Worm (Caenorhabditis elegans) whole organism, L1 larva: Measurements from ENCODE around the gene xtr-1.

Experiments
- C16A3.4 ChIP-seq: fragments of 150-350 bp; optimal IDR thresholded peaks from 2 replicates; lab custom pipeline; 2014; ENCODE audit warnings: missing biosample characterization, missing genetic modification characterization
- aha-1 ChIP-seq: fragments of 150-350 bp; optimal IDR thresholded peaks from 2 replicates; lab custom pipeline; 2014; ENCODE audit warnings: missing biosample characterization, missing genetic modification characterization
- ceh-82 ChIP-seq, 3 experiments: fragments of 150-350 bp in 1 of 3; sonication (generic microtip) in 2 of 3; optimal IDR thresholded peaks; 2 replicates each; lab custom pipeline; 2014 to 2017; ENCODE audit warnings: missing biosample characterization in 3 of 3, missing genetic modification characterization in 3 of 3
- ceh-90 ChIP-seq: sonication (generic microtip); optimal IDR thresholded peaks from 2 replicates; lab custom pipeline; 2016; ENCODE audit warnings: missing genetic modification characterization, missing compliant biosample characterization
- ces-1 ChIP-seq: fragments of 150-350 bp; optimal IDR thresholded peaks from 2 replicates; lab custom pipeline; 2014; ENCODE audit warnings: missing biosample characterization, missing genetic modification reagents, missing genetic modification characterization
- dpl-1 ChIP-seq, 3 experiments: fragments of 150-350 bp in 2 of 3; sonication (generic microtip) in 1 of 3; optimal IDR thresholded peaks; 2 replicates each; lab custom pipeline; 2014 to 2017; ENCODE audit warnings: missing biosample characterization in 3 of 3, missing genetic modification characterization in 3 of 3, missing genetic modification reagents in 3 of 3
- dsc-1 ChIP-seq: sonication (generic microtip); optimal IDR thresholded peaks from 2 replicates; lab custom pipeline; 2016; ENCODE audit warnings: mild to moderate bottlenecking, missing genetic modification characterization, missing compliant biosample characterization
- efl-1 ChIP-seq, 4 experiments: fragments of 150-350 bp; optimal IDR thresholded peaks in 3 of 4; peaks in 1 of 4; 1 replicate in 1 of 4; 2 replicates in 3 of 4; lab custom pipeline; 2014; ENCODE audit warnings: missing biosample characterization in 2 of 4, missing genetic modification characterization in 2 of 4, missing genetic modification reagents in 2 of 4
- elt-2 ChIP-seq: sonication (generic microtip); optimal IDR thresholded peaks from 2 replicates; lab custom pipeline; 2016; ENCODE audit warnings: missing genetic modification characterization, mild to moderate bottlenecking, inconsistent platforms, missing compliant biosample characterization, missing genetic modification reagents
- elt-3 ChIP-seq, 6 experiments: fragments of 150-350 bp in 1 of 6; sonication (generic microtip); optimal IDR thresholded peaks; 2 replicates each; lab custom pipeline; 2017 to 2018; ENCODE audit warnings: missing biosample characterization in 6 of 6, missing genetic modification characterization in 6 of 6, inconsistent platforms in 1 of 6
- ets-5 ChIP-seq: fragments of 200-800 bp; sonication (Bioruptor generic); IDR thresholded peaks from 2 replicates; pipeline ENCODE4 v1.3.6; 2022; ENCODE audit warnings: missing genetic modification characterization, missing compliant biosample characterization
- fos-1 ChIP-seq: fragments of 150-350 bp; optimal IDR thresholded peaks from 2 replicates; lab custom pipeline; 2014; ENCODE audit warnings: missing biosample characterization, missing genetic modification characterization
- grh-1 ChIP-seq: fragments of 200-800 bp; sonication (Bioruptor generic); IDR thresholded peaks from 2 replicates; pipeline ENCODE4 v1.3.6; 2022; ENCODE audit warnings: missing genetic modification reagents, missing genetic modification characterization, missing compliant biosample characterization
- hlh-17 ChIP-seq: fragments of 200-800 bp; sonication (Bioruptor generic); optimal IDR thresholded peaks from 2 replicates; lab custom pipeline; 2018; ENCODE audit warnings: missing genetic modification characterization, mild to moderate bottlenecking, missing compliant biosample characterization, moderate library complexity, borderline replicate concordance
- hpl-2 ChIP-seq: fragments of 150-350 bp; optimal IDR thresholded peaks from 2 replicates; lab custom pipeline; 2014; ENCODE audit warnings: missing biosample characterization, missing genetic modification reagents, missing genetic modification characterization
- irx-1 ChIP-seq: sonication (generic microtip); optimal IDR thresholded peaks from 2 replicates; lab custom pipeline; 2016; ENCODE audit warnings: missing genetic modification characterization, missing compliant biosample characterization
- jun-1 ChIP-seq: fragments of 150-350 bp; optimal IDR thresholded peaks from 2 replicates; lab custom pipeline; 2014; ENCODE audit warnings: missing biosample characterization, missing genetic modification reagents, missing genetic modification characterization
- lin-13 ChIP-seq: fragments of 150-350 bp; optimal IDR thresholded peaks from 2 replicates; lab custom pipeline; 2014; ENCODE audit warnings: missing biosample characterization, missing genetic modification reagents, missing genetic modification characterization
- lin-14 ChIP-seq: fragments of 200-800 bp; sonication (Bioruptor generic); optimal IDR thresholded peaks from 2 replicates; lab custom pipeline; 2018; ENCODE audit warnings: mild to moderate bottlenecking, missing genetic modification characterization, moderate library complexity, missing compliant biosample characterization
- lin-35 ChIP-seq, 2 experiments: fragments of 150-350 bp; optimal IDR thresholded peaks; 2 replicates each; lab custom pipeline; 2014; ENCODE audit warnings: missing biosample characterization in 2 of 2, missing genetic modification characterization in 2 of 2, missing genetic modification reagents in 2 of 2
- lsy-2 ChIP-seq, 2 experiments: fragments of 150-350 bp; optimal IDR thresholded peaks; 2 replicates each; lab custom pipeline; 2014; ENCODE audit warnings: missing biosample characterization in 2 of 2, missing genetic modification characterization in 2 of 2
- mdl-1 ChIP-seq, 2 experiments: fragments of 150-350 bp; optimal IDR thresholded peaks; 2 replicates each; lab custom pipeline; 2014 to 2017; ENCODE audit warnings: missing biosample characterization in 2 of 2, missing genetic modification characterization in 2 of 2, inconsistent platforms in 1 of 2
- nhr-11 ChIP-seq: fragments of 150-350 bp; optimal IDR thresholded peaks from 2 replicates; lab custom pipeline; 2014; ENCODE audit warnings: missing biosample characterization, missing genetic modification characterization
- nhr-12 ChIP-seq: sonication (generic microtip); optimal IDR thresholded peaks from 2 replicates; lab custom pipeline; 2017; ENCODE audit warnings: missing biosample characterization, missing genetic modification characterization
- nhr-237 ChIP-seq: fragments of 150-350 bp; optimal IDR thresholded peaks from 2 replicates; lab custom pipeline; 2014; ENCODE audit warnings: missing biosample characterization, missing genetic modification characterization
- nhr-71 ChIP-seq: sonication (generic microtip); optimal IDR thresholded peaks from 2 replicates; lab custom pipeline; 2016; ENCODE audit warnings: mild to moderate bottlenecking, missing genetic modification characterization, moderate library complexity, missing compliant biosample characterization
- nhr-76 ChIP-seq: sonication (generic microtip); optimal IDR thresholded peaks from 2 replicates; lab custom pipeline; 2017; ENCODE audit warnings: missing biosample characterization, missing genetic modification characterization
- nhr-77 ChIP-seq: fragments of 150-350 bp; optimal IDR thresholded peaks from 2 replicates; lab custom pipeline; 2014; ENCODE audit warnings: missing biosample characterization, missing genetic modification characterization
- nhr-85 ChIP-seq: sonication (generic microtip); peaks from one replicate; lab custom pipeline; 2016; ENCODE audit warnings: missing genetic modification characterization, inconsistent platforms, missing compliant biosample characterization
- nhr-90 ChIP-seq: sonication (generic microtip); optimal IDR thresholded peaks from 2 replicates; lab custom pipeline; 2016; ENCODE audit warnings: mild to moderate bottlenecking, missing genetic modification characterization, missing compliant biosample characterization; ENCODE audit not compliant: poor library complexity
- pag-3 ChIP-seq: sonication (generic microtip); optimal IDR thresholded peaks from 2 replicates; lab custom pipeline; 2017; ENCODE audit warnings: missing genetic modification characterization, mild to moderate bottlenecking, missing compliant biosample characterization, antibody characterized with exemption, borderline replicate concordance; ENCODE audit not compliant: insufficient read depth
- rnt-1 ChIP-seq: sonication (generic microtip); optimal IDR thresholded peaks from 2 replicates; lab custom pipeline; 2016; ENCODE audit warnings: mild to moderate bottlenecking, missing genetic modification characterization, moderate library complexity, missing compliant biosample characterization
- sox-4 ChIP-seq: sonication (generic microtip); optimal IDR thresholded peaks from 2 replicates; lab custom pipeline; 2016; ENCODE audit warnings: missing genetic modification characterization, missing compliant biosample characterization
- tbx-2 ChIP-seq: sonication (generic microtip); optimal IDR thresholded peaks from 2 replicates; lab custom pipeline; 2016; ENCODE audit warnings: missing genetic modification characterization, missing compliant biosample characterization
- tlp-1 ChIP-seq: fragments of 150-350 bp; optimal IDR thresholded peaks from 2 replicates; lab custom pipeline; 2014; ENCODE audit warnings: missing biosample characterization, missing genetic modification characterization
- unc-130 ChIP-seq: fragments of 150-350 bp; optimal IDR thresholded peaks from 2 replicates; lab custom pipeline; 2017; ENCODE audit warnings: missing biosample characterization, missing genetic modification characterization, inconsistent platforms
- unc-62 ChIP-seq: fragments of 150-350 bp; optimal IDR thresholded peaks from 2 replicates; lab custom pipeline; 2014; ENCODE audit warnings: missing biosample characterization, missing genetic modification reagents, missing genetic modification characterization
- unc-98 ChIP-seq: fragments of 200-800 bp; sonication (Bioruptor generic); IDR thresholded peaks from 2 replicates; pipeline ENCODE4 v1.3.6; 2022; ENCODE audit warnings: missing genetic modification characterization, missing compliant biosample characterization
- vab-15 ChIP-seq: sonication (generic microtip); optimal IDR thresholded peaks from 2 replicates; lab custom pipeline; 2017; ENCODE audit warnings: missing genotype, mild to moderate bottlenecking, missing genetic modification characterization, missing compliant biosample characterization
- ztf-11 ChIP-seq, 2 experiments: sonication (generic microtip); optimal IDR thresholded peaks; 2 replicates each; lab custom pipeline; 2016 to 2017; ENCODE audit warnings: missing genetic modification characterization in 2 of 2, missing biosample characterization in 1 of 2, missing compliant biosample characterization in 1 of 2

xtr-1 gene

ce11 chrX:11850572-11850971 is 2.0 kb upstream of the xtr-1 start, which contains the start of gene F54F7.14:
Gene F54F7.14 (plus strand): TSS chrX:11850872.
- TF ChIP-seq lin-13 (GFP tag; lab: Kevin White, UChicago), result no peak
- TF ChIP-seq C16A3.4, result no peak

- TF ChIP-seq unc-130 (tag; lab: Kevin White, UChicago) (no peak), unc-62 (GFP tag; lab: Kevin White, UChicago) (no peak), ceh-82 (tag; optimal IDR thresholded peaks at IDR 0.05; lab: Kevin White, UChicago) (no peak), irx-1 (tag; lab: Kevin White, UChicago) (no peak), elt-3 (tag; optimal IDR thresholded peaks at IDR 0.05; lab: Kevin White, UChicago) (no peak), vab-15 (no peak), aha-1 (tag; lab: Kevin White, UChicago) (no peak), jun-1 (tag; lab: Kevin White, UChicago) (no peak), lsy-2 (tag; optimal IDR thresholded peaks at IDR 0.05; lab: Kevin White, UChicago) (no peak), unc-98 (GFP tag; lab: Robert Waterston, UW) (no peak)
Observed at ce11 chrX:11854432-11854831, 1.8 kb downstream of the xtr-1 start.

- TF ChIP-seq ets-5 (GFP tag; lab: Robert Waterston, UW) (no peak), nhr-77 (no peak), irx-1 (tag; lab: Kevin White, UChicago) (no peak), pag-3 (no peak), nhr-90 (tag; lab: Kevin White, UChicago) (no peak), elt-2 (no peak), dsc-1 (tag; lab: Kevin White, UChicago) (no peak), hpl-2 (GFP tag; lab: Kevin White, UChicago) (no peak), ztf-11 (tag; optimal IDR thresholded peaks at IDR 0.05; lab: Kevin White, UChicago) (no peak)
Observed at ce11 chrX:11854903-11855302, 2.3 kb downstream of the xtr-1 start, which contains the start of gene F54F7.8. Gene F54F7.8 (minus strand): TSS chrX:11855003.

- TF ChIP-seq nhr-85 (tag; lab: Kevin White, UChicago) (no peak), unc-62 (GFP tag; lab: Kevin White, UChicago) (no peak), grh-1 (no peak), lin-14 (GFP tag; lab: Kevin White, UChicago) (no peak), ces-1 (GFP tag; lab: Kevin White, UChicago) (no peak), ceh-90 (no peak), ets-5 (GFP tag; lab: Robert Waterston, UW) (no peak), tbx-2 (tag; lab: Kevin White, UChicago) (no peak)
Observed at ce11 chrX:11856214-11856613, 3.6 kb downstream of the xtr-1 start.

- TF ChIP-seq rnt-1 (tag; lab: Kevin White, UChicago) (no peak), pag-3 (no peak), sox-4 (tag; lab: Kevin White, UChicago) (no peak), nhr-76 (tag; lab: Kevin White, UChicago) (no peak), nhr-12 (no peak), lin-14 (GFP tag; lab: Kevin White, UChicago) (no peak), fos-1 (no peak), dpl-1 (GFP tag; optimal IDR thresholded peaks at IDR 0.05; lab: Kevin White, UChicago) (no peak), C16A3.4 (no peak), nhr-71 (tag; lab: Kevin White, UChicago) (no peak), hlh-17 (GFP tag; lab: Kevin White, UChicago) (no peak), nhr-237 (tag; lab: Kevin White, UChicago) (no peak), nhr-11 (tag; lab: Kevin White, UChicago) (no peak), tlp-1 (tag; lab: Kevin White, UChicago) (no peak), ztf-11 (tag; optimal IDR thresholded peaks at IDR 0.05; lab: Kevin White, UChicago) (no peak), efl-1 (optimal IDR thresholded peaks at IDR 0.05; lab: Kevin White, UChicago) (no peak), efl-1 (GFP tag; optimal IDR thresholded peaks at IDR 0.05 in 1 of 2; lab: Kevin White, UChicago) (no peak), mdl-1 (tag; optimal IDR thresholded peaks at IDR 0.05; lab: Kevin White, UChicago) (no peak), lin-35 (GFP tag; optimal IDR thresholded peaks at IDR 0.05; lab: Kevin White, UChicago) (no peak)
- TF ChIP-seq, all 84 proteins: peak for 0
Observed at ce11 chrX:11857178-11857577, 4.6 kb downstream of the xtr-1 start, which contains the start of gene mes-1. Gene mes-1 (plus strand): TSS chrX:11857478.
